Fruit fly (Drosophila melanogaster) S2 (cell line): Measurements from ENCODE around the gene Pcif1.

Experiments used
- CG8478 ChIP-seq: fragments of >200 bp; optimal IDR thresholded peaks from 2 replicates; lab custom pipeline; 2018
- CTCF ChIP-seq, 2 experiments: fragments of >200 bp; optimal IDR thresholded peaks; 2 replicates each; lab custom pipeline; 2018

DNA sequence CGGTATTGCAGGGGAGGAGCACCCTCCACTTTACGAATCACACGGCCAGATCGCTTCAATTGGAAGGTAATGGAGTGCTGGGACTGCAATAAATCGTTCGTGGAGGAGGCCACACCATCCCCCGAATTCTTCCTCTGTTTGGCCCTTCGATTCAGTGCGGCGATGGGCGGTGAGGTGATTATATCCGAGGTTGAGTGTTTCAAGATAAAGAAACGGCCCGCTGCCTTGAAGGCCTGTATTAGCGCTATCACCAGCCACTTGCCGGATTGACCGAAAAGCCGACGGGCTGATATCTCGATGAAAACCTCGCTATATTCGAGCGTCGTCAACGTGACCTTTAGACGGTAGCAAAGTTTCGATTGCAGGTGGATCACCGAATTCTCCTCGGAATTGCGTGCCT, 8.5 kb downstream of the Pcif1 start:
- TF ChIP-seq CTCF (optimal IDR thresholded peaks at IDR 0.05; lab: Kevin White, UChicago) (no peak), CG8478 (lab: Kevin White, UChicago) (no peak)
